Fruit fly (Drosophila melanogaster): ENCODE measurements around the gene Pxt.

Gene Pxt

dm6 chr3R:17670202-17670856 is 48.9 kb upstream of the Pxt start (continued):
- TF ChIP-seq crol (GFP tag; IDR thresholded peaks at IDR 0.05) (peak; percentile 41; the same call in 1 of the 2 replicates), zfh2 (GFP tag; optimal IDR thresholded peaks at IDR 0.05) (no peak), CG3281 (GFP tag; optimal IDR thresholded peaks at IDR 0.05) (no peak), wdn (GFP tag; IDR thresholded peaks at IDR 0.05) (0 out of 2 replicates have a peak, but pooled peaks have one; percentile 13), amos (GFP tag; IDR thresholded peaks at IDR 0.05; ENCODE audit: partially characterized antibody) (no peak), bcd (GFP tag; optimal IDR thresholded peaks at IDR 0.05) (no peak), fu2 (GFP tag; optimal IDR thresholded peaks at IDR 0.05) (no peak), CG17359 (tag; optimal IDR thresholded peaks at IDR 0.05) (no peak)

DNA sequence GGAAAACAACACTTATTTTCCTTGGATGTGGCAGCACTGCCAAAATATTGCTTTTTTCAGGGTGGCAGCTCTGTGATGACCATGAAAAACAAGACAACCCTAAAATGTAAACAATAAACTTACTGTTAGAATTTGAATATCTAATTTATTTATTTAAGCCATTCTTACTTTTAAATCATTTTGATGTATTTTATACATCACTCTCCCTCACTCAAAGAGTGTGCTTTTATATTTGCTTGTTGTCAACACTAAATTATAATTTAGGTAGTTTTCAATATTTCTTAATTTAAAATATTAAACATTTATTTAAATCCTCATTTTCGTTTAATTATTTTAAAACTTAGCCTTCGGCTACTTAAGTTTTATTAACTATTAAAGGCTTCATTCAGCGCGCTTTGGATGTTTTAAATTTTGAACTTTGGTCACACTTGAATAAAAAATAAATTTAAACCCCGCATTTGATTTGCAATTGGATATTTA is 48.4 kb upstream of the Pxt start, which contains the start of the genes CG7523 and Mps1:
Gene CG7523 (minus strand): TSS at position 39 of the 480 bp plus-strand sequence.
Gene Mps1 (plus strand): TSS at position 415 of the 480 bp plus-strand sequence.
- TF ChIP-seq bbx (GFP tag; IDR thresholded peaks at IDR 0.05; ENCODE audit: partially characterized antibody): no peak
- no peak for TF ChIP-seq Atf3 (GFP tag; optimal IDR thresholded peaks at IDR 0.05)
- no peak for TF ChIP-seq br (optimal IDR thresholded peaks at IDR 0.05)
- TF ChIP-seq dysf (GFP tag; IDR thresholded peaks at IDR 0.05): no peak
- TF ChIP-seq Oaz (GFP tag; IDR thresholded peaks at IDR 0.05): no peak
- no peak for TF ChIP-seq CG13296 (GFP tag; optimal IDR thresholded peaks at IDR 0.05)
- no peak for TF ChIP-seq ems (GFP tag; optimal IDR thresholded peaks at IDR 0.05)
- no peak for TF ChIP-seq trh (GFP tag; optimal IDR thresholded peaks at IDR 0.05)
- TF ChIP-seq cad (GFP tag; optimal IDR thresholded peaks at IDR 0.05): no peak
- no peak for TF ChIP-seq grn (GFP tag; optimal IDR thresholded peaks at IDR 0.05)
- no peak for TF ChIP-seq CG1024 (GFP tag; IDR thresholded peaks at IDR 0.05)
- no peak for TF ChIP-seq caup (GFP tag; optimal IDR thresholded peaks at IDR 0.05; ENCODE audit: severe bottlenecking)
- no peak for TF ChIP-seq Hr78 (GFP tag; optimal IDR thresholded peaks at IDR 0.05)
- no peak for TF ChIP-seq Ssrp (tag; optimal IDR thresholded peaks at IDR 0.05)
- no peak for TF ChIP-seq CG9932 (GFP tag; IDR thresholded peaks at IDR 0.05)
- no peak for TF ChIP-seq B-H1 (GFP tag; IDR thresholded peaks at IDR 0.05)
- TF ChIP-seq ken (GFP tag; IDR thresholded peaks at IDR 0.05): no peak
- TF ChIP-seq z (GFP tag; IDR thresholded peaks at IDR 0.05): no peak
- TF ChIP-seq gcm2 (GFP tag; optimal IDR thresholded peaks at IDR 0.05): no peak
- TF ChIP-seq CG32532 (GFP tag; IDR thresholded peaks at IDR 0.05): no peak
- TF ChIP-seq Fer3 (tag; optimal IDR thresholded peaks at IDR 0.05): no peak
- no peak for TF ChIP-seq ssp (GFP tag; IDR thresholded peaks at IDR 0.05)
- no peak for TF ChIP-seq Fer2 (tag; optimal IDR thresholded peaks at IDR 0.05)
- TF ChIP-seq CG6689 (GFP tag; IDR thresholded peaks at IDR 0.05): no peak
- TF ChIP-seq CG34376 (GFP tag; optimal IDR thresholded peaks at IDR 0.05): no peak
- no peak for TF ChIP-seq Sry-β (GFP tag; optimal IDR thresholded peaks at IDR 0.05)
- TF ChIP-seq Dbx (GFP tag; IDR thresholded peaks at IDR 0.05): no peak
- no peak for TF ChIP-seq unc-4 (GFP tag; IDR thresholded peaks at IDR 0.05; ENCODE audit: partially characterized antibody)
- no peak for TF ChIP-seq CG8290 (GFP tag; optimal IDR thresholded peaks at IDR 0.05)
- TF ChIP-seq CG8290 (tag; optimal IDR thresholded peaks at IDR 0.05): no peak
- peak; percentile 55 for TF ChIP-seq CG15601 (tag; optimal IDR thresholded peaks at IDR 0.05)
- TF ChIP-seq CG9876 (GFP tag; optimal IDR thresholded peaks at IDR 0.05): no peak
- no peak for TF ChIP-seq Optix (GFP tag; IDR thresholded peaks at IDR 0.05)
- no peak for TF ChIP-seq CG3065 (GFP tag; optimal IDR thresholded peaks at IDR 0.05)
- TF ChIP-seq dan (GFP tag; IDR thresholded peaks at IDR 0.05): no peak
- no peak for TF ChIP-seq nerfin-2 (GFP tag; IDR thresholded peaks at IDR 0.05; ENCODE audit: partially characterized antibody)
- TF ChIP-seq Taf1 (GFP tag; IDR thresholded peaks at IDR 0.05): no peak
- no peak for TF ChIP-seq CG10959 (GFP tag; IDR thresholded peaks at IDR 0.05)
- TF ChIP-seq CG11085 (GFP tag; IDR thresholded peaks at IDR 0.05): no peak
- TF ChIP-seq CG6272 (GFP tag; IDR thresholded peaks at IDR 0.05): no peak
- TF ChIP-seq CG2116 (GFP tag; optimal IDR thresholded peaks at IDR 0.05): peak; percentile 68
- no peak for TF ChIP-seq CG4820 (GFP tag; optimal IDR thresholded peaks at IDR 0.05)
- TF ChIP-seq HmgD (GFP tag; optimal IDR thresholded peaks at IDR 0.05): no peak

Measured in whole organism, embryonic.